Fruit fly (Drosophila melanogaster): ENCODE measurements around the gene VhaM9.7-a.
A peak's percentile ranks its signal among the peaks of the same experiment; 100 is the strongest.

The VhaM9.7-a gene

DNA sequence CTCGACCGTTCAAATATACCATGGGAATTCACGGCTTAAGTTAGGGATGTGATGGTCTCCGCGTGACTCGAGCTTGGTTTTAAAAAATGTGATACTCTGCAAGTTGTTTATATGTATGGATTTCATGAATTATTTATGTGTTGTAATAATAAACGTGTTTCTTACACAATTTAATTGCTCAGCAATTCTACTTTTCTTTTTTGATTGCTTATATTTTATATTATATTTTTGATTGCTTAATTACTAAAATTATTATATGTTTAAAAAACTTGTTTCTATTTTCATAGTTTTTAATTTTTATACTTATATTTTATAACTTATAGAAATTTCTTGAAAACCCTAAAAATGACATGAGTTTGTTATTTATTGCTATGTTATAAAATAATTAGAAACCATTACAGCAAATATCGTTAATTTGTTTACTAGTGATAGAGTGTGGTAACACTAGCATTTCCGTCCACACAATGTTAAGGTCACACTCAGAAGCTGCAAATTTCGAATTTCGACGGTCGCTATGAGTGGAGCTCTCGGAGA, 8.1 kb upstream of the VhaM9.7-a start, which contains the start of the genes ago and CG1265 (continued):
- TF ChIP-seq oc (tag; optimal IDR thresholded peaks at IDR 0.05) = no peak
- no peak for TF ChIP-seq bbx (GFP tag; IDR thresholded peaks at IDR 0.05; ENCODE audit: partially characterized antibody)
- peak; percentile 75 for TF ChIP-seq CG4328 (GFP tag; optimal IDR thresholded peaks at IDR 0.05)
- TF ChIP-seq croc (GFP tag; conservative IDR thresholded peaks at IDR 0.05) = no peak
- TF ChIP-seq Hr51 (GFP tag; optimal IDR thresholded peaks at IDR 0.05) = peak in 1 of 2 experiments; percentile 55
- no peak for TF ChIP-seq CG4617 (GFP tag; optimal IDR thresholded peaks at IDR 0.05; ENCODE audit: borderline replicate concordance)
- TF ChIP-seq Xbp1 (GFP tag; optimal IDR thresholded peaks at IDR 0.05) = peak; percentile 29
- TF ChIP-seq ac (GFP tag; optimal IDR thresholded peaks at IDR 0.05) = no peak
- TF ChIP-seq CG7556 (GFP tag; optimal IDR thresholded peaks at IDR 0.05) = peak; percentile 23
- peak; percentile 83 for TF ChIP-seq CG17361 (GFP tag; IDR thresholded peaks at IDR 0.05)
- no peak for TF ChIP-seq wdn (GFP tag; IDR thresholded peaks at IDR 0.05)
- TF ChIP-seq Hr3 (GFP tag; optimal IDR thresholded peaks at IDR 0.05) = peak; percentile 47
- TF ChIP-seq insv (GFP tag; optimal IDR thresholded peaks at IDR 0.05) = peak in 1 of 2 experiments; percentile 30
- peak; percentile 62 for TF ChIP-seq D19A (tag; optimal IDR thresholded peaks at IDR 0.05)
- no peak for TF ChIP-seq NK7.1 (GFP tag; optimal IDR thresholded peaks at IDR 0.05)
- peak; percentile 12; the same call in 1 of the 2 replicates for TF ChIP-seq Taf1 (GFP tag; IDR thresholded peaks at IDR 0.05)
- no peak for TF ChIP-seq ro (GFP tag; IDR thresholded peaks at IDR 0.05)
- TF ChIP-seq CG2678 (tag; optimal IDR thresholded peaks at IDR 0.05) = peak; percentile 54
- TF ChIP-seq Fer2 (tag; optimal IDR thresholded peaks at IDR 0.05) = peak; percentile 19
- peak; percentile 34 for TF ChIP-seq CG1602 (GFP tag; optimal IDR thresholded peaks at IDR 0.05)
- peak; percentile 27 for TF ChIP-seq bab2 (GFP tag; optimal IDR thresholded peaks at IDR 0.05)
- TF ChIP-seq nerfin-1 (tag; optimal IDR thresholded peaks at IDR 0.05) = no peak
- peak; percentile 52 for TF ChIP-seq sens (GFP tag)
- TF ChIP-seq vfl (GFP tag; optimal IDR thresholded peaks at IDR 0.05) = no peak
- TF ChIP-seq Hmr (GFP tag; optimal IDR thresholded peaks at IDR 0.05) = peak; percentile 55
- peak; percentile 18; the same call in 1 of the 2 replicates for TF ChIP-seq Ada2b (GFP tag; IDR thresholded peaks at IDR 0.05)
- no peak for TF ChIP-seq Kr (GFP tag; optimal IDR thresholded peaks at IDR 0.05)
- TF ChIP-seq fd3F (GFP tag; optimal IDR thresholded peaks at IDR 0.05) = no peak
- peak; percentile 5 for TF ChIP-seq Hsf (GFP tag; optimal IDR thresholded peaks at IDR 0.05)
- TF ChIP-seq CG6272 (GFP tag; IDR thresholded peaks at IDR 0.05) = no peak; the same call in 1 of the 2 replicates
- peak; percentile 45 for TF ChIP-seq CG33557 (GFP tag; optimal IDR thresholded peaks at IDR 0.05)
- TF ChIP-seq slp2 (GFP tag; optimal IDR thresholded peaks at IDR 0.05) = no peak
- peak; percentile 31; the same call in 1 of the 3 replicates for TF ChIP-seq H15 (GFP tag; IDR thresholded peaks at IDR 0.05)
- peak; percentile 42 for TF ChIP-seq CG9437 (GFP tag; optimal IDR thresholded peaks at IDR 0.05)
- TF ChIP-seq CG10959 (GFP tag; IDR thresholded peaks at IDR 0.05) = no peak
- TF ChIP-seq CG9797 (GFP tag; optimal IDR thresholded peaks at IDR 0.05) = peak; percentile 46
- no peak for TF ChIP-seq NC2α (GFP tag; optimal IDR thresholded peaks at IDR 0.05)
- TF ChIP-seq ind (GFP tag; optimal IDR thresholded peaks at IDR 0.05) = peak; percentile 28
- TF ChIP-seq CG6689 (GFP tag; IDR thresholded peaks at IDR 0.05) = peak; percentile 38; the same call in 1 of the 2 replicates
- TF ChIP-seq Dek (tag; optimal IDR thresholded peaks at IDR 0.05) = peak; percentile 15
- peak; percentile 49 for TF ChIP-seq NfI (GFP tag; optimal IDR thresholded peaks at IDR 0.05)
- TF ChIP-seq Rfx (GFP tag; IDR thresholded peaks at IDR 0.05) = peak; percentile 68
- TF ChIP-seq CG6813 (GFP tag; optimal IDR thresholded peaks at IDR 0.05) = no peak
- TF ChIP-seq gce (GFP tag; IDR thresholded peaks at IDR 0.05) = no peak
- no peak for TF ChIP-seq ssp (GFP tag; IDR thresholded peaks at IDR 0.05)
- TF ChIP-seq p53 (GFP tag; optimal IDR thresholded peaks at IDR 0.05) = no peak
- peak; percentile 37 for TF ChIP-seq tin (GFP tag; optimal IDR thresholded peaks at IDR 0.05)
- TF ChIP-seq sisA (GFP tag; IDR thresholded peaks at IDR 0.05) = peak; percentile 42
- TF ChIP-seq lmd (GFP tag; IDR thresholded peaks at IDR 0.05) = peak; percentile 41; the same call in 1 of the 2 replicates
- TF ChIP-seq pfk (GFP tag; optimal IDR thresholded peaks at IDR 0.05) = no peak
- TF ChIP-seq CG10431 (GFP tag; optimal IDR thresholded peaks at IDR 0.05) = peak; percentile 33
